Worm (Caenorhabditis elegans) whole organism, L4 larva: ENCODE data around the gene hpo-10.
A peak's percentile ranks its signal among the peaks of the same experiment; 100 is the strongest.

Experiments used
- Y5F2A.4 ChIP-seq: fragments of 200-800 bp; sonication (Bioruptor generic); optimal IDR thresholded peaks from 2 replicates; lab custom pipeline; 2018; ENCODE audit warnings: mild to moderate bottlenecking, missing genetic modification characterization, missing compliant biosample characterization
- Y75B8A.6 ChIP-seq: fragments of 200-800 bp; sonication (Bioruptor generic); IDR thresholded peaks from 2 replicates; pipeline ENCODE4 v1.3.6; 2022; ENCODE audit warnings: missing genetic modification reagents, missing genetic modification characterization, missing compliant biosample characterization
- ZK337.2 ChIP-seq: fragments of 200-800 bp; sonication (Bioruptor generic); IDR thresholded peaks from 2 replicates; pipeline ENCODE4 v1.3.6; 2022; ENCODE audit warnings: missing genetic modification reagents, missing genetic modification characterization, missing compliant biosample characterization
- ZK546.5 ChIP-seq, 2 experiments: sonication (generic microtip); optimal IDR thresholded peaks; 2 replicates each; lab custom pipeline; 2017; ENCODE audit warnings: missing biosample characterization in 2 of 2, missing genetic modification characterization in 2 of 2
- aha-1 ChIP-seq: fragments of 150-350 bp; peaks from one replicate; lab custom pipeline; 2014; ENCODE audit warnings: missing biosample characterization, missing genetic modification characterization
- attf-4 ChIP-seq: sonication (generic microtip); optimal IDR thresholded peaks from 3 replicates; lab custom pipeline; 2017; ENCODE audit warnings: missing biosample characterization, missing genetic modification characterization
- ceh-44 ChIP-seq: fragments of 200-800 bp; sonication (Bioruptor generic); IDR thresholded peaks from 2 replicates; pipeline ENCODE4 v1.3.6; 2022; ENCODE audit warnings: missing genetic modification reagents, missing genetic modification characterization, missing compliant biosample characterization
- ceh-62 ChIP-seq: sonication (generic microtip); optimal IDR thresholded peaks from 2 replicates; lab custom pipeline; 2017; ENCODE audit warnings: missing biosample characterization, missing genetic modification characterization
- cey-2 ChIP-seq: sonication (generic microtip); optimal IDR thresholded peaks from 3 replicates; lab custom pipeline; 2017; ENCODE audit warnings: missing genetic modification characterization, mild to moderate bottlenecking, missing compliant biosample characterization, antibody characterized with exemption, borderline replicate concordance; ENCODE audit not compliant: insufficient read depth
- daf-8 ChIP-seq: fragments of 200-800 bp; sonication (Bioruptor generic); IDR thresholded peaks from 2 replicates; pipeline ENCODE4 v1.3.6; 2022; ENCODE audit warnings: missing genetic modification characterization, missing compliant biosample characterization
- egl-43 ChIP-seq: fragments of 200-800 bp; sonication (Bioruptor generic); IDR thresholded peaks from 2 replicates; pipeline ENCODE4 v1.3.6; 2022; ENCODE audit warnings: missing genetic modification reagents, missing genetic modification characterization, missing compliant biosample characterization
- fos-1 ChIP-seq: fragments of 150-350 bp; optimal IDR thresholded peaks from 2 replicates; lab custom pipeline; 2014; ENCODE audit warnings: missing biosample characterization, missing genetic modification characterization
- hlh-11 ChIP-seq: fragments of 200-800 bp; sonication (Bioruptor generic); optimal IDR thresholded peaks from 2 replicates; lab custom pipeline; 2018; ENCODE audit warnings: mild to moderate bottlenecking, missing genetic modification characterization, missing compliant biosample characterization
- jun-1 ChIP-seq: fragments of 150-350 bp; optimal IDR thresholded peaks from 2 replicates; lab custom pipeline; 2014; ENCODE audit warnings: missing biosample characterization, missing genetic modification reagents, missing genetic modification characterization
- lim-7 ChIP-seq: fragments of 200-800 bp; sonication (Bioruptor generic); IDR thresholded peaks from 2 replicates; pipeline ENCODE4 v1.3.6; 2022; ENCODE audit warnings: missing genetic modification characterization, missing compliant biosample characterization
- lin-1 ChIP-seq: fragments of 200-800 bp; sonication (Bioruptor generic); IDR thresholded peaks from 2 replicates; pipeline ENCODE4 v1.3.6; 2022; ENCODE audit warnings: missing genetic modification reagents, missing genetic modification characterization, missing compliant biosample characterization
- lin-15B ChIP-seq: fragments of 150-350 bp; sonication (generic microtip); optimal IDR thresholded peaks from 3 replicates; lab custom pipeline; 2014; ENCODE audit warnings: missing biosample characterization, missing genetic modification characterization
- lin-39 ChIP-seq: fragments of 150-350 bp; optimal IDR thresholded peaks from 2 replicates; lab custom pipeline; 2014; ENCODE audit warnings: missing biosample characterization, missing genetic modification reagents, missing genetic modification characterization
- lir-3 ChIP-seq: sonication (generic microtip); optimal IDR thresholded peaks from 2 replicates; lab custom pipeline; 2016; ENCODE audit warnings: mild to moderate bottlenecking, missing genetic modification characterization, missing compliant biosample characterization
- mep-1 ChIP-seq: fragments of 150-350 bp; sonication (generic microtip); optimal IDR thresholded peaks from 3 replicates; lab custom pipeline; 2014; ENCODE audit warnings: missing biosample characterization, missing genetic modification characterization
- mes-2 ChIP-seq: sonication (generic microtip); optimal IDR thresholded peaks from 2 replicates; lab custom pipeline; 2016; ENCODE audit warnings: missing genotype, mild to moderate bottlenecking, missing genetic modification characterization, missing compliant biosample characterization; ENCODE audit not compliant: poor library complexity, severe bottlenecking
- mxl-3 ChIP-seq: fragments of 200-800 bp; sonication (Bioruptor generic); optimal IDR thresholded peaks from 2 replicates; lab custom pipeline; 2018; ENCODE audit warnings: mild to moderate bottlenecking, missing genetic modification characterization, missing compliant biosample characterization
- nhr-102 ChIP-seq: sonication (generic microtip); optimal IDR thresholded peaks from 2 replicates; lab custom pipeline; 2016; ENCODE audit warnings: mild to moderate bottlenecking, missing genetic modification characterization, moderate library complexity, missing compliant biosample characterization
- nhr-237 ChIP-seq: sonication (generic microtip); optimal IDR thresholded peaks from 2 replicates; lab custom pipeline; 2017; ENCODE audit warnings: missing biosample characterization, missing genetic modification characterization
- nhr-28 ChIP-seq: fragments of 150-350 bp; optimal IDR thresholded peaks from 2 replicates; lab custom pipeline; 2014; ENCODE audit warnings: missing biosample characterization, missing genetic modification characterization
- nhr-6 ChIP-seq: fragments of 150-350 bp; optimal IDR thresholded peaks from 2 replicates; lab custom pipeline; 2014; ENCODE audit warnings: missing biosample characterization, missing genetic modification characterization
- nhr-76 ChIP-seq: fragments of 150-350 bp; optimal IDR thresholded peaks from 2 replicates; lab custom pipeline; 2014; ENCODE audit warnings: missing biosample characterization, missing genetic modification characterization
- pha-4 ChIP-seq, 2 experiments: fragments of 150-350 bp in 1 of 2; fragments of 200-800 bp in 1 of 2; sonication (Bioruptor generic) in 1 of 2; IDR thresholded peaks in 1 of 2; optimal IDR thresholded peaks in 1 of 2; 2 replicates each; pipeline versions ENCODE4 v1.3.6 to Lab custom; 2014 to 2022; ENCODE audit warnings: missing genetic modification characterization in 2 of 2, missing genetic modification reagents in 2 of 2, missing biosample characterization in 1 of 2, missing compliant biosample characterization in 1 of 2
- pqm-1 ChIP-seq: sonication (generic microtip); optimal IDR thresholded peaks from 2 replicates; lab custom pipeline; 2017; ENCODE audit warnings: missing biosample characterization, missing genetic modification characterization
- rbr-2 ChIP-seq: sonication (generic microtip); optimal IDR thresholded peaks from 2 replicates; lab custom pipeline; 2016; ENCODE audit warnings: missing genotype, missing genetic modification characterization, missing compliant biosample characterization
- skn-1 ChIP-seq: fragments of 150-350 bp; optimal IDR thresholded peaks from 2 replicates; lab custom pipeline; 2014; ENCODE audit warnings: missing biosample characterization, missing genetic modification characterization
- snpc-4 ChIP-seq: fragments of 150-350 bp; optimal IDR thresholded peaks from 2 replicates; lab custom pipeline; 2014; ENCODE audit warnings: missing biosample characterization, missing genetic modification characterization
- unc-130 ChIP-seq: sonication (generic microtip); optimal IDR thresholded peaks from 2 replicates; lab custom pipeline; 2016; ENCODE audit warnings: missing genetic modification reagents, missing genetic modification characterization, missing compliant biosample characterization
- unc-62 ChIP-seq, 3 experiments: fragments of 150-350 bp in 1 of 3; sonication (generic microtip); optimal IDR thresholded peaks in 2 of 3; peaks in 1 of 3; 1 replicate in 1 of 3; 2 replicates in 2 of 3; lab custom pipeline; 2014 to 2017; ENCODE audit warnings: missing biosample characterization in 3 of 3, missing genetic modification characterization in 3 of 3, missing genetic modification reagents in 3 of 3, missing genotype in 1 of 3
- zip-11 ChIP-seq: fragments of 200-800 bp; sonication (Bioruptor generic); IDR thresholded peaks from 2 replicates; pipeline ENCODE4 v1.3.6; 2022; ENCODE audit warnings: missing genetic modification characterization, missing compliant biosample characterization
- ztf-7 ChIP-seq: fragments of 150-350 bp; optimal IDR thresholded peaks from 2 replicates; lab custom pipeline; 2014; ENCODE audit warnings: missing biosample characterization, missing genetic modification characterization

The hpo-10 gene

DNA sequence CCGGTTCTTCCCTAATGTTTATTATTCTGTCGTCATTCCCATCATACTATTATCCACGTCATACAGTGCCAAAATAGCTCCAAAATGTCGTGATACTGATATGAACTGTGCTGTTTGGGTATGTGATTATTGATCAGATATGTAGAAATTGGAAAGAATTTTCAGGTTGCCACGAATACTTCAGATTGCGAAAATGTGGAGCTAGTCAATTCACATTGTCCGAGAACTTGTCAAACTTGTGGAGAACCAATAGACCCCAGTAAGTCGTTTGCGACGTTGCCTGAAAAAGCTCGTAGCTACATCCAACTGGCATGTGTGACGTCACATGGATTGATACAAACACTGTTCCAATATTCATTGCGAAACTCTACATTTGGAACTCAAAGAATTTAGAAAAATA is 5.2 kb downstream of the hpo-10 start:
- TF ChIP-seq unc-62 (GFP tag; optimal IDR thresholded peaks at IDR 0.05 in 1 of 2; lab: Kevin White, UChicago) (peak in 1 of 2 experiments; percentile 95), unc-62 (tag; optimal IDR thresholded peaks at IDR 0.05; lab: Kevin White, UChicago) (no peak), aha-1 (tag; lab: Kevin White, UChicago) (peak; percentile 44), ztf-7 (tag; lab: Kevin White, UChicago) (no peak)

- TF ChIP-seq jun-1 (tag; lab: Kevin White, UChicago) (no peak), lir-3 (no peak), lim-7 (no peak), pqm-1 (no peak), Y5F2A.4 (no peak), ceh-62 (tag; lab: Kevin White, UChicago) (no peak), fos-1 (tag; lab: Kevin White, UChicago) (no peak), mes-2 (tag; lab: Kevin White, UChicago) (no peak), unc-130 (GFP tag; lab: Kevin White, UChicago) (no peak), attf-4 (no peak)
Observed at ce11 chrIII:5886893-5887292, 7.6 kb downstream of the hpo-10 start, which contains the start of gene C28H8.7. C28H8.7 (minus strand) TSS chrIII:5886993.

DNA sequence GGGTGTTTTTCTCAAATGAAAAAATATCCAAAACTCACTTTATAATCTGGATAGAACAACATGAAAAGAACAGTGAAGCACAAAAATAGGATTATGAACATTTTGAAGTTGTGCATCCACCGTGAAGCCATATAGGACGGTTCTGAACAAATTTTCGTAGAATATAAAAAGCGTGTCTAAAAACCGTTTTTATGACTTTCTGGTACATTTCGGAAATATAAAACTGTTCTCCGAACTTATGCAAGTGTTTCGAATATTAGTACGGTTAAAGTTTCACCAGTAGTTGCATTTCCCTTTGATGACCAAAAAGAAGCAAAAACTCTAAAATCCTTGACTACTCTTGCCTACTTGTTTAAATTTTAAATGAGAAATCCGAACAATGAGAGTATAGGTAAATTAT is 9.4 kb downstream of the hpo-10 start, which contains the start of gene C28H8.8:
Gene C28H8.8, minus strand, starts transcription at position 101 of the 400 bp plus-strand sequence.
- TF ChIP-seq snpc-4 (tag; lab: Kevin White, UChicago) (no peak), pha-4 (GFP tag; IDR thresholded peaks at IDR 0.05; lab: Robert Waterston, UW) (no peak), pha-4 (tag; optimal IDR thresholded peaks at IDR 0.05; lab: Kevin White, UChicago) (no peak), nhr-102 (tag; lab: Kevin White, UChicago) (no peak), lin-15B (tag; lab: Kevin White, UChicago) (no peak), ZK337.2 (GFP tag; lab: Robert Waterston, UW) (no peak), lin-1 (no peak), Y5F2A.4 (no peak), lir-3 (no peak), rbr-2 (no peak)

DNA sequence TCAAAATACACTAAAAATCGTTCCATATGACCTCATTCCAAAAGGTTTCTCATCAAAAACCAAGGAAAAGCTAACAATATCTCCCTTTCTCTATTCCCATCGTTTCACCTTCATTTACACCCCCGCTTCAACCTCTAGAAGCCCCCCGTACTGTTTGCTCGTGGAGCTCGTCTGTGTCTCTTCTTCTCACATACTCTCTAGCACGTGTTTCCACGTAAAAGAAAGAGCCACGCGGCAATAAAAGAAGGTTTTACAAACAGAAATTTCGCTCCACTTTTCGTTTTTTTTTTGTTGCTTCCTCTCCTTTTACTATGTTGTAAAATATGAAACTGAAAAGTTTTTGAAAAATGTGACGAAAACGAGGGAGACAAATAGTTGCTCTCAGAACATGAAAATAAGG is 13.6 kb downstream of the hpo-10 start:
- TF ChIP-seq zip-11 (GFP tag; lab: Robert Waterston, UW) (no peak), lir-3 (no peak), nhr-6 (tag; lab: Kevin White, UChicago) (no peak), nhr-28 (tag; lab: Kevin White, UChicago) (no peak), Y75B8A.6 (no peak), nhr-102 (tag; lab: Kevin White, UChicago) (no peak), skn-1 (tag; lab: Kevin White, UChicago) (no peak), mxl-3 (no peak), ceh-44 (no peak)

DNA sequence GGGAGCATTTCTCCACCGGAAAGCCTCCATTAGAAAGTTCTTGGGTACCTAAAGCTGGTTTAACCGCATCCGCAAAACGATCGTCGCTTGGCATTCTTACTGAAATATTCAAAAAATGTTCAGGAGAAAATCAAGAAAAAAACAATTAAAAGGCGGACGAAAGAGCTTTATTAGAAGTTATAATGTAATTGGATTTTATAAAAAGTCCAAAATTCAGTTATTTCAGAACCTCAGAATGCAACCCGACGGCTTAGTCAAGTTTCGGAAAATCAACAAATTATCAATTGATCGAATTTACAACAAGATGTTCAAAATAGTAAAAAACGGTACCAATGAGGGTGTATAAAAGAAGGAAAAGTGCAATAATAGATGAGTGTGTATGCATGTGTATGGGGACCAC is 16.6 kb downstream of the hpo-10 start, which contains the start of gene pxl-1:
Gene pxl-1, minus strand, starts transcription at position 101 of the 400 bp plus-strand sequence.
- no peak for TF ChIP-seq egl-43

DNA sequence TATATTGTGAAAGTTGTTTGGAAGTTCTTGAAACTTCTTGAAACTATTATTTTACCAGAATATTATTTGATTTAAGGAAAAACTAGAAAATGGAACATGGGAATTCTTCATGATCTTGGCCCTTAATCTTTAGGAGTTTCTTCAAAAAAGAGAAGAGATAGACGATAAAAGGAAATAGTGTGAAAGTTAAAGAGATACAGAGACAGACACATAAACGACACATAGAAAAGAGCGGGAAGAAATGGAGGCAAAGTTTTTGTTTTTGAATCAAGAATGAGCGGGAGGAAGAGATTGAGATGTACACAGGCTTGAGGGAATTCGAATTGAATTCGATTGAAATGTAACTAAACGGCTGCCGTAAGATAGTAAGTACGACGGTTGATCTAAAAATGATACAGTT is 18.2 kb downstream of the hpo-10 start:
- TF ChIP-seq aha-1 (tag; lab: Kevin White, UChicago) = peak; percentile 4
- no peak for TF ChIP-seq ZK546.5 (tag; optimal IDR thresholded peaks at IDR 0.05; lab: Kevin White, UChicago)
- peak; percentile 15 for TF ChIP-seq mep-1 (tag; lab: Kevin White, UChicago)
- TF ChIP-seq, all 104 proteins: peak for 2

DNA sequence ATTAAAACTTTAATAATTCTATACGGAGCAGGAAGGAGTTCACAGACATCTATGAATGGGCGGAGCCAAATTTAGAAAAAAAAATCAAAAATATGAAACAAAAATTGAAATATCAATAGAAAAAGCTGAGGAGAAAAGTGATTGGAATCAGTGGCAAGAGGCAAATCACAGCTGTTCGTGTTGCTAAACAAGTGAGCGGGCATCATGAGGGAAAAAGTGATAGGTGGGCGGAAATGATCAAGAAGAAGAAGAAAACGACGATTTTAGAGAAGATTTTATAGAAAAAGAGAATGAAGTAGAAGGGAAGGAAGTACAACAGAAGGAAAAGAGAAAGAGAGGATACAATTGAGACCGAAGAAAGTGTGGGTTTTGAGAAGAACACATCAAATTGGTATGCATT is 19.3 kb downstream of the hpo-10 start:
- TF ChIP-seq lin-39 (no peak), cey-2 (tag; lab: Kevin White, UChicago) (no peak), snpc-4 (tag; lab: Kevin White, UChicago) (no peak), nhr-237 (tag; lab: Kevin White, UChicago) (no peak), nhr-76 (tag; lab: Kevin White, UChicago) (no peak), daf-8 (GFP tag; lab: Robert Waterston, UW) (no peak), hlh-11 (tag; lab: Kevin White, UChicago) (peak; percentile 24), nhr-102 (tag; lab: Kevin White, UChicago) (no peak)
